Worm (Caenorhabditis elegans): ENCODE results near the gene C07A9.5.
"Not testable (repeated sequence)": the region's sequence is repeated elsewhere in the genome, so short reads cannot be mapped to it uniquely, and the experiment has no call there.

Gene C07A9.5

ce11 chrIII:9682729-9683128 is at the start of gene C07A9.5:
TSS of gene C07A9.5 (minus strand) at chrIII:9682829.
- TF ChIP-seq W03F9.2, dao-5, him-1 (tag; optimal IDR thresholded peaks at IDR 0.05): not testable (repeated sequence)

ce11 chrIII:9731313-9731912 is 48.8 kb upstream of the C07A9.5 start:
- TF ChIP-seq dao-5 (tag; optimal IDR thresholded peaks at IDR 0.05): no peak
- TF ChIP-seq W03F9.2 (tag; optimal IDR thresholded peaks at IDR 0.05): no peak
- no peak for TF ChIP-seq him-1 (tag; optimal IDR thresholded peaks at IDR 0.05)

ce11 chrIII:9730407-9730806 is 47.8 kb upstream of the C07A9.5 start:
- TF ChIP-seq W03F9.2 (tag; optimal IDR thresholded peaks at IDR 0.05) (no peak), dao-5 (tag; optimal IDR thresholded peaks at IDR 0.05) (no peak), him-1 (tag; optimal IDR thresholded peaks at IDR 0.05) (no peak)

ce11 chrIII:9727439-9727838 is 44.8 kb upstream of the C07A9.5 start, which contains the start of gene C07A9.12:
TSS of gene C07A9.12 (minus strand) at chrIII:9727539.
- TF ChIP-seq dao-5 (tag; optimal IDR thresholded peaks at IDR 0.05): no peak
- no peak for TF ChIP-seq W03F9.2 (tag; optimal IDR thresholded peaks at IDR 0.05)
- no peak for TF ChIP-seq him-1 (tag; optimal IDR thresholded peaks at IDR 0.05)

DNA sequence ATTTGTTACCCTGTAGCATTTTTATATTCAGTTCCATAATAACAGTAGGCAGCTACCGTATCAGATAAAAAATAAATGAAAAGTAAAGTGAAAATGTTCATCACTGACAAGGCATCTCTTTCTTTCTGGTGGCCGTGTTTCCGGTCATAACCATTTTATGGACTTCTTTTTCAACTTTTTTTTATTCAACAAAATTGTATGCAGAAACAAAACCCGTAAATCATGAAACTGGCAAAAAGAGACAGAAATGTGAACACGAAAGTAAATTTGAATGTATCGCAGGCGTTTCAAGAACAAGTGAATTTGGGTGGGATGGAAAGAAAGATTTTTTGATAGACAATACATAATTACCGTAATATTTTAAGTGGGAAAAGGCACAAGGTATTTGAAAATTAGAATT is 42.5 kb upstream of the C07A9.5 start, which contains the start of gene clec-162:
Gene clec-162 (minus strand): TSS at position 101 of the 400 bp plus-strand sequence.
- TF ChIP-seq W03F9.2 (tag; optimal IDR thresholded peaks at IDR 0.05) (no peak), dao-5 (tag; optimal IDR thresholded peaks at IDR 0.05) (no peak), him-1 (tag; optimal IDR thresholded peaks at IDR 0.05) (no peak)

ce11 chrIII:9721991-9722390 is 39.4 kb upstream of the C07A9.5 start:
- no peak for TF ChIP-seq W03F9.2 (tag; optimal IDR thresholded peaks at IDR 0.05)
- TF ChIP-seq dao-5 (tag; optimal IDR thresholded peaks at IDR 0.05): no peak
- TF ChIP-seq him-1 (tag; optimal IDR thresholded peaks at IDR 0.05): no peak

DNA sequence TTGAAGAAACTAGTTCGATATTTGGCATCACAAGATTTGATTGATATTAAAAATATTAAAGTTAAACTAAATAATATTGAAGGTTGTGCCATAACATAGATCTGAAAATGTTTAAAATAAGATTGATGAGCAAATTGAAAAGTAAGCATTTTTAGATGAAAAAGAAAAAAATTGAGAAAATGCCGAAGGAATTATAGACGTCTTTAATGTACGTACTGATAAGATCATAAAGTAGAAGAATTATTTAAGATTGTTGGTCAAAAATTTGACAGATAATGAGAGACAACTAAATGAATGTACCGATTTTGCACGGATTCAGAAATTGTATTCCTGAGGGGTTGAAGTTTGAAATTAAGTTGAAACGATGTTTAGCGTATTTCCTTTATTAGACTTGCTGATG is 37.6 kb upstream of the C07A9.5 start, which contains the start of gene ncx-7:
Gene ncx-7 (minus strand): TSS at position 101 of the 400 bp plus-strand sequence.
- TF ChIP-seq W03F9.2 (tag; optimal IDR thresholded peaks at IDR 0.05) (no peak), dao-5 (tag; optimal IDR thresholded peaks at IDR 0.05) (no peak), him-1 (tag; optimal IDR thresholded peaks at IDR 0.05) (no peak)

ce11 chrIII:9717243-9717642 is 34.6 kb upstream of the C07A9.5 start:
- TF ChIP-seq dao-5 (tag; optimal IDR thresholded peaks at IDR 0.05): peak; percentile 32
- no peak for TF ChIP-seq him-1 (tag; optimal IDR thresholded peaks at IDR 0.05)
- TF ChIP-seq W03F9.2 (tag; optimal IDR thresholded peaks at IDR 0.05): peak; percentile 32

ce11 chrIII:9714731-9715130 is 32.1 kb upstream of the C07A9.5 start:
- TF ChIP-seq W03F9.2 (tag; optimal IDR thresholded peaks at IDR 0.05): no peak
- no peak for TF ChIP-seq him-1 (tag; optimal IDR thresholded peaks at IDR 0.05)
- no peak for TF ChIP-seq dao-5 (tag; optimal IDR thresholded peaks at IDR 0.05)

DNA sequence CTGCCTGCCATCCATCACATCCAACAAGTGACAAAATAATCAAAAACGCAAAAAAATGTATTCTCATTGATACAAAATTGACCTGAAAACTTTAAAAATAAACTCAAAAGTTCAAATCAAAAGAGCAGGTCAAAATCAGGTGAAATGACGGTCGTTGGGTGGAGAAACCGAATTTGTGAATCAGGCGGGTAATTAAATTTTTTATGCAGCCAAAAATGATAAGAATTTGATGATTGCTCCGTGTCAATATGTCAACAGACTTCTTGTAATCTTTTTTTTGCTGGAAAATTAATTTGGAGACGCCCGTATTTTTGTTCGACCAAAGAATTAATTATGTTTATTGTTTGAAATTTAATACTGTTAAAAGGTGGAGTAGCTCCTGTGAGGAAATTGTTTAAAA is 31.2 kb upstream of the C07A9.5 start, which contains the start of gene ncx-6:
Gene ncx-6 (minus strand): TSS at position 88 of the 400 bp plus-strand sequence.
- no peak for TF ChIP-seq W03F9.2 (tag; optimal IDR thresholded peaks at IDR 0.05)
- TF ChIP-seq him-1 (tag; optimal IDR thresholded peaks at IDR 0.05): no peak
- TF ChIP-seq dao-5 (tag; optimal IDR thresholded peaks at IDR 0.05): no peak

DNA sequence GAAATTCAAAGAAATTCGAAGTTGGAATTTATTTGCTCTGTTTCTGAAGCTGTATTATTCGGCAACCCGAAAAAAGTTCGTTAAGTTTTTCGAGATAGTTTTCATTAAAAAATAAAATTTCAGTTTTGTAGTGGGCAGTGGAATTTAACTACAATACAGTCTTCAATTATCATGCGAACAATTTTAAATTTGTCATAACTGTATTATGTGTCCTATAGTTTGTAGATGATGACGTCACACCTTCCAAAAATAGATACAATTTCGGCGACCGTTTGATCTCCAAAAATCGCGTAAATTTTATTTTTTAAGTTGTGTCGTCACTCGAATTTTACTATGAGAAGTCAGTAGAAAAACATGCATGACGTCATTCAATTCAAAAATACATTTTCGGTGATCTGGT is 30.6 kb upstream of the C07A9.5 start:
- TF ChIP-seq him-1 (tag; optimal IDR thresholded peaks at IDR 0.05) (no peak), dao-5 (tag; optimal IDR thresholded peaks at IDR 0.05) (no peak), W03F9.2 (tag; optimal IDR thresholded peaks at IDR 0.05) (no peak)

DNA sequence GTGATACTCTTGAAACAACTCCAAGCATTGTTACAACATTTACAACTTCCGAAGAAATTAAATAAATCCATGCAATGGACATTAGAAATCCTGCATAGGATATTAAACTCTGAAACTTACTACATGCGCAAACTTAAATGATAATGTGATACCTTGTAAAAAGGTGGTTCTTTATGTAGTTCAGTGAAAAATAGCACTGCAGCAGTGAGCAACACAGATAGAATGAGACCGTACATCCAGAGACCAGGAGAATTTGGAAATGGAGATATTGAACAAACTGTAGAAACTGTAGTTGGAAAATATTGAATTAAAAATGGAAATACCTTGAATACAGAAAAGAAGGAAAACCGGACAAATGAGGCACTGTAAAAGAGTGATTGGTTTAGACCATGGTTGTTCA is 28.5 kb upstream of the C07A9.5 start:
- TF ChIP-seq W03F9.2 (tag; optimal IDR thresholded peaks at IDR 0.05): no peak
- TF ChIP-seq dao-5 (tag; optimal IDR thresholded peaks at IDR 0.05): no peak
- TF ChIP-seq him-1 (tag; optimal IDR thresholded peaks at IDR 0.05): no peak

DNA sequence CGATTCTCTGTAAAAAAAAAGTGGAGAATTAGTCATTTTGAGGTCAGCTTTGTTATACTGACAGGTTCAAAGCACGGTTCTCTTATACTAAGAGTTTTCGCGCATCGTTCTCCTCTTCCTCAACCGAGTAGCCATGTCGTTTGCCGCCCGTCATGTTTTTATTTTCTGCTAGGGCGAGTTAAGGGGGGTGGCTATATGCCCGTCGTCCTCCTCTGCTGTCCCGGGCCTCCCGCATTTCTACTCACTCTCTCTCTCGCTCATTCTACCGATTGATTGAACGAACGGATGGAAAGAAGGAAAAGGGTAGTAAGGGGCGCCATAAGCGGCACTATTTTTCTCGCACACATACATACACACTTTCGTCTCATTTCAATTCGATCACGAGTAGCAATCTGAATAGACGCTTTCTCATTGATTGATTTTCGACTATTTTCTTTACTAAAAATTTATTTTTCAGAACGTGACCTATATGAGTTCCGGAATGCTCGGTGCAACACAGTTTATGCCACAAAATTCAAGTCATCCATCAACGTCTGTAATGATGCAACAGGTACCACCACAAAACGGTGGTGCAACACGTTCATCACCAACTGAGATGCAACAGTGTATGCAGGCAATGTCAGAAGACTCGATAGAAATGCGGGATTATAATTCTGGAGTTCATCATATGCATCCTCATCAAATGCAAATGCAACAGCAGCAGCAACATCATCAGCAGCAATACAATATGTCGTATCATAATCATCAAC is 22.7 kb upstream of the C07A9.5 start:
- TF ChIP-seq him-1 (tag; optimal IDR thresholded peaks at IDR 0.05): no peak
- TF ChIP-seq dao-5 (tag; optimal IDR thresholded peaks at IDR 0.05): no peak
- TF ChIP-seq W03F9.2 (tag; optimal IDR thresholded peaks at IDR 0.05): no peak

DNA sequence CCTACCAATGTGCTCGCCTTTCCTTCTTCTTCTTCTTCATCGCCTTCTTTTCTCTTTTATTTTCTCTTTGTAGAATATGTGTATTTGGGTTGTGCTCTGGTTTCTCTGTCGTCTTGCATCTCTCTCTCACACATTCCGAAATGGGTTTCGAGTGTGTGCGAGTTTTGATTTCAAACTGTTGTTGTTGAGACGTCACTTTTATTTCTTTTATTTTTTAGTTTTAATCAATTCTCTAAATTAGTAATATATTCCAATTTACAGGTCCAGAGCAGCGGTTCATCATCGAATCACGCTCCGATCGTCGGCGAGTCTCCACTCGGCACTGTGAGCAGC is 21.9 kb upstream of the C07A9.5 start:
- TF ChIP-seq W03F9.2 (tag; optimal IDR thresholded peaks at IDR 0.05) (no peak), dao-5 (tag; optimal IDR thresholded peaks at IDR 0.05) (no peak), him-1 (tag; optimal IDR thresholded peaks at IDR 0.05) (no peak)

Measured in whole organism, L4/young adult.